ENCODE assay signal across 1 fruit fly cellular context in genomic region chrX:17850179-17850578, dm6.
TF ChIP-seq lines count a peak whose summit lies in the region.

Gene CG15814 (minus strand): TSS chrX:17850342.
Gene Spt7 (plus strand): TSS chrX:17850460.

TF ChIP-seq in whole organism, embryonic, 481 proteins besides CTCF, POLR2A, EP300 and RAD21 (continued from another document and continues in another):
- TF ChIP-seq CG9932 (GFP tag; IDR thresholded peaks at IDR 0.05; lab: Robert Waterston, UW) (peak; percentile 21; the same call in 1 of the 2 replicates), Opbp (GFP tag; IDR thresholded peaks at IDR 0.05; lab: Robert Waterston, UW; ENCODE audit: partially characterized antibody) (peak; percentile 84), CG6854 (GFP tag; optimal IDR thresholded peaks at IDR 0.05; lab: Kevin White, UChicago) (peak; percentile 1), MBD-R2 (GFP tag; IDR thresholded peaks at IDR 0.05; lab: Robert Waterston, UW) (peak; percentile 96), CG1024 (GFP tag; IDR thresholded peaks at IDR 0.05; lab: Robert Waterston, UW) (no peak), hb (GFP tag; IDR thresholded peaks at IDR 0.05; lab: Robert Waterston, UW; ENCODE audit: partially characterized antibody) (peak; percentile 66; the same call in 2 of the 3 replicates), pita (GFP tag; optimal IDR thresholded peaks at IDR 0.05; lab: Kevin White, UChicago) (no peak), CG34224 (GFP tag; IDR thresholded peaks at IDR 0.05; lab: Robert Waterston, UW; ENCODE audit: partially characterized antibody) (peak; percentile 89), sr (GFP tag; IDR thresholded peaks at IDR 0.05; lab: Robert Waterston, UW) (0 out of 3 replicates have a peak, but pooled peaks have one; percentile 9), CG12299 (tag; optimal IDR thresholded peaks at IDR 0.05; lab: Kevin White, UChicago) (peak; percentile 4), Atf6 (GFP tag; IDR thresholded peaks at IDR 0.05; lab: Robert Waterston, UW) (peak; percentile 29; the same call in 1 of the 2 replicates), btn (GFP tag; optimal IDR thresholded peaks at IDR 0.05; lab: Kevin White, UChicago) (peak; percentile 8), CG6813 (GFP tag; optimal IDR thresholded peaks at IDR 0.05; lab: Kevin White, UChicago) (no peak), dmrt11E (tag; optimal IDR thresholded peaks at IDR 0.05; lab: Kevin White, UChicago) (peak; percentile 11), slou (GFP tag; optimal IDR thresholded peaks at IDR 0.05; lab: Kevin White, UChicago) (no peak), CG7372 (GFP tag; IDR thresholded peaks at IDR 0.05; lab: Robert Waterston, UW) (0 out of 2 replicates have a peak, but pooled peaks have one; percentile 13), crp (GFP tag; optimal IDR thresholded peaks at IDR 0.05; lab: Kevin White, UChicago) (peak; percentile 70 to 95), NfI (GFP tag; optimal IDR thresholded peaks at IDR 0.05; lab: Kevin White, UChicago) (peak; percentile 34), mld (GFP tag; IDR thresholded peaks at IDR 0.05; lab: Robert Waterston, UW; ENCODE audit: partially characterized antibody) (peak; percentile 82), sens-2 (GFP tag; IDR thresholded peaks at IDR 0.05; lab: Robert Waterston, UW) (no peak), Oaz (GFP tag; IDR thresholded peaks at IDR 0.05; lab: Robert Waterston, UW) (no peak), Lpt (GFP tag; optimal IDR thresholded peaks at IDR 0.05; lab: Kevin White, UChicago) (no peak), CG4328 (GFP tag; optimal IDR thresholded peaks at IDR 0.05; lab: Kevin White, UChicago) (peak; percentile 13), Hr39 (optimal IDR thresholded peaks at IDR 0.05; lab: Kevin White, UChicago) (no peak), Sin3A (optimal IDR thresholded peaks at IDR 0.05; lab: Kevin White, UChicago) (peak; percentile 82), CG16815 (GFP tag; optimal IDR thresholded peaks at IDR 0.05; lab: Kevin White, UChicago) (no peak), pan (optimal IDR thresholded peaks at IDR 0.05; lab: Kevin White, UChicago) (no peak), pan (GFP tag; optimal IDR thresholded peaks at IDR 0.05 in 1 of 2, IDR thresholded peaks at IDR 0.05 in 1 of 2) (peak in 1 of 2 experiments; percentile 8), org-1 (GFP tag; optimal IDR thresholded peaks at IDR 0.05; lab: Kevin White, UChicago) (no peak), lbe (GFP tag; optimal IDR thresholded peaks at IDR 0.05; lab: Kevin White, UChicago) (peak; percentile 23), CG7987 (GFP tag; optimal IDR thresholded peaks at IDR 0.05; lab: Kevin White, UChicago) (peak; percentile 40), CG15269 (tag; optimal IDR thresholded peaks at IDR 0.05; lab: Kevin White, UChicago) (no peak), CG8290 (GFP tag; optimal IDR thresholded peaks at IDR 0.05; lab: Kevin White, UChicago) (peak; percentile 22), CG8290 (tag; optimal IDR thresholded peaks at IDR 0.05; lab: Kevin White, UChicago) (no peak), CrebB (tag; optimal IDR thresholded peaks at IDR 0.05; lab: Kevin White, UChicago) (peak; percentile 35), CG14050 (GFP tag; IDR thresholded peaks at IDR 0.05; lab: Robert Waterston, UW) (no peak), CG3163 (GFP tag; optimal IDR thresholded peaks at IDR 0.05; lab: Kevin White, UChicago) (peak; percentile 37), jigr1 (GFP tag; IDR thresholded peaks at IDR 0.05; lab: Robert Waterston, UW) (no peak), CG2120 (GFP tag; optimal IDR thresholded peaks at IDR 0.05; lab: Kevin White, UChicago) (peak; percentile 47), hbn (GFP tag; IDR thresholded peaks at IDR 0.05; lab: Robert Waterston, UW; ENCODE audit: partially characterized antibody) (peak; percentile 84), scrt (GFP tag; optimal IDR thresholded peaks at IDR 0.05; lab: Kevin White, UChicago) (no peak), en (GFP tag; optimal IDR thresholded peaks at IDR 0.05; lab: Kevin White, UChicago) (no peak), HLH54F (GFP tag; optimal IDR thresholded peaks at IDR 0.05; lab: Kevin White, UChicago) (peak; percentile 21), Dip2 (GFP tag; IDR thresholded peaks at IDR 0.05; lab: Robert Waterston, UW) (no peak), kni (GFP tag; optimal IDR thresholded peaks at IDR 0.05; lab: Kevin White, UChicago) (peak; percentile 42), Gsc (GFP tag; IDR thresholded peaks at IDR 0.05; lab: Robert Waterston, UW) (no peak), lmd (GFP tag; IDR thresholded peaks at IDR 0.05; lab: Robert Waterston, UW) (0 out of 2 replicates have a peak, but pooled peaks have one; percentile 5), exex (tag; optimal IDR thresholded peaks at IDR 0.05; lab: Kevin White, UChicago) (no peak), ken (GFP tag; IDR thresholded peaks at IDR 0.05; lab: Robert Waterston, UW) (no peak), repo (GFP tag; optimal IDR thresholded peaks at IDR 0.05; lab: Kevin White, UChicago) (peak; percentile 6), ap (GFP tag; IDR thresholded peaks at IDR 0.05; lab: Robert Waterston, UW) (no peak), danr (GFP tag; IDR thresholded peaks at IDR 0.05; lab: Robert Waterston, UW) (no peak), MESR4 (GFP tag; optimal IDR thresholded peaks at IDR 0.05; lab: Kevin White, UChicago) (peak; percentile 62), CG8765 (GFP tag; IDR thresholded peaks at IDR 0.05; lab: Robert Waterston, UW) (no peak), CG13624 (GFP tag; optimal IDR thresholded peaks at IDR 0.05; lab: Kevin White, UChicago) (peak; percentile 20), E2f2 (GFP tag; IDR thresholded peaks at IDR 0.05; lab: Robert Waterston, UW) (peak; percentile 58), sd (tag; optimal IDR thresholded peaks at IDR 0.05; lab: Kevin White, UChicago) (no peak), CG7556 (GFP tag; optimal IDR thresholded peaks at IDR 0.05; lab: Kevin White, UChicago) (no peak), ato (GFP tag; IDR thresholded peaks at IDR 0.05; lab: Robert Waterston, UW; ENCODE audit: partially characterized antibody) (peak; percentile 91), salm (tag; optimal IDR thresholded peaks at IDR 0.05; lab: Kevin White, UChicago) (no peak), odd (GFP tag; optimal IDR thresholded peaks at IDR 0.05; lab: Kevin White, UChicago) (peak; percentile 2), CG8478 (optimal IDR thresholded peaks at IDR 0.05; lab: Kevin White, UChicago) (no peak), CG18764 (GFP tag; optimal IDR thresholded peaks at IDR 0.05; lab: Kevin White, UChicago) (peak; percentile 15), chn (GFP tag; optimal IDR thresholded peaks at IDR 0.05; lab: Kevin White, UChicago) (peak; percentile 23), Gug (GFP tag; IDR thresholded peaks at IDR 0.05; lab: Robert Waterston, UW) (no peak), ftz-f1 (GFP tag; optimal IDR thresholded peaks at IDR 0.05; lab: Kevin White, UChicago) (peak; percentile 35), CG13775 (GFP tag; optimal IDR thresholded peaks at IDR 0.05; lab: Kevin White, UChicago) (peak; percentile 17), CG17359 (tag; optimal IDR thresholded peaks at IDR 0.05; lab: Kevin White, UChicago) (peak; percentile 26), lola (GFP tag; optimal IDR thresholded peaks at IDR 0.05; lab: Kevin White, UChicago) (no peak), CG13894 (tag; optimal IDR thresholded peaks at IDR 0.05; lab: Kevin White, UChicago) (no peak), her (GFP tag; optimal IDR thresholded peaks at IDR 0.05; lab: Kevin White, UChicago) (peak; percentile 53), CG6689 (GFP tag; IDR thresholded peaks at IDR 0.05; lab: Robert Waterston, UW) (no peak), cwo (GFP tag; optimal IDR thresholded peaks at IDR 0.05; lab: Kevin White, UChicago) (no peak), CG12236 (GFP tag; optimal IDR thresholded peaks at IDR 0.05; lab: Kevin White, UChicago) (peak; percentile 37), eve (GFP tag; optimal IDR thresholded peaks at IDR 0.05; lab: Kevin White, UChicago) (no peak), Dfd (GFP tag; optimal IDR thresholded peaks at IDR 0.05; lab: Kevin White, UChicago) (no peak), CG5245 (GFP tag; optimal IDR thresholded peaks at IDR 0.05; lab: Kevin White, UChicago) (no peak), Hr51 (GFP tag; optimal IDR thresholded peaks at IDR 0.05; lab: Kevin White, UChicago) (peak in 1 of 2 experiments; percentile 38), CG6175 (GFP tag; IDR thresholded peaks at IDR 0.05; lab: Robert Waterston, UW) (no peak), CG9727 (GFP tag; optimal IDR thresholded peaks at IDR 0.05; lab: Kevin White, UChicago) (peak; percentile 43), Ets65A (GFP tag; lab: Kevin White, UChicago) (no peak), CG17385 (GFP tag; optimal IDR thresholded peaks at IDR 0.05; lab: Kevin White, UChicago) (peak; percentile 31), bab2 (GFP tag; optimal IDR thresholded peaks at IDR 0.05; lab: Kevin White, UChicago) (peak; percentile 44), C15 (GFP tag; IDR thresholded peaks at IDR 0.05; lab: Robert Waterston, UW) (no peak), run (tag; optimal IDR thresholded peaks at IDR 0.05; lab: Kevin White, UChicago) (no peak), CG4617 (GFP tag; optimal IDR thresholded peaks at IDR 0.05; lab: Kevin White, UChicago; ENCODE audit: borderline replicate concordance) (peak; percentile 73), CG11456 (GFP tag; IDR thresholded peaks at IDR 0.05; lab: Robert Waterston, UW) (0 out of 3 replicates have a peak, but pooled peaks have one; percentile 31), CG11723 (GFP tag; optimal IDR thresholded peaks at IDR 0.05; lab: Kevin White, UChicago) (no peak), CG16863 (GFP tag; optimal IDR thresholded peaks at IDR 0.05; lab: Kevin White, UChicago) (peak; percentile 30), p53 (GFP tag; optimal IDR thresholded peaks at IDR 0.05; lab: Kevin White, UChicago) (no peak), CG18619 (GFP tag; optimal IDR thresholded peaks at IDR 0.05; lab: Kevin White, UChicago) (no peak), CG9797 (GFP tag; optimal IDR thresholded peaks at IDR 0.05; lab: Kevin White, UChicago) (peak; percentile 54), B-H2 (GFP tag; optimal IDR thresholded peaks at IDR 0.05; lab: Kevin White, UChicago) (peak; percentile 23), ci (GFP tag; IDR thresholded peaks at IDR 0.05; lab: Robert Waterston, UW) (peak; percentile 26; the same call in 1 of the 3 replicates), pzg (GFP tag; optimal IDR thresholded peaks at IDR 0.05; lab: Kevin White, UChicago) (peak; percentile 85), CG18262 (tag; optimal IDR thresholded peaks at IDR 0.05; lab: Kevin White, UChicago) (peak; percentile 6), usp (GFP tag; optimal IDR thresholded peaks at IDR 0.05; lab: Kevin White, UChicago) (no peak), bowl (GFP tag; IDR thresholded peaks at IDR 0.05; lab: Robert Waterston, UW) (0 out of 2 replicates have a peak, but pooled peaks have one; percentile 8), phol (tag; optimal IDR thresholded peaks at IDR 0.05; lab: Kevin White, UChicago) (peak; percentile 49), Doc2 (GFP tag; IDR thresholded peaks at IDR 0.05; lab: Robert Waterston, UW) (no peak), CG6791 (GFP tag; IDR thresholded peaks at IDR 0.05; lab: Robert Waterston, UW; ENCODE audit: partially characterized antibody) (peak; percentile 89), HHEX (GFP tag; optimal IDR thresholded peaks at IDR 0.05; lab: Kevin White, UChicago) (peak; percentile 30), CG18599 (GFP tag; optimal IDR thresholded peaks at IDR 0.05; lab: Kevin White, UChicago) (peak; percentile 50), CG31224 (GFP tag; IDR thresholded peaks at IDR 0.05; lab: Robert Waterston, UW) (no peak), tna (GFP tag; IDR thresholded peaks at IDR 0.05; lab: Robert Waterston, UW; ENCODE audit: partially characterized antibody) (peak; percentile 74), CG1603 (tag; optimal IDR thresholded peaks at IDR 0.05; lab: Kevin White, UChicago) (peak; percentile 78), Hsf (GFP tag; optimal IDR thresholded peaks at IDR 0.05; lab: Kevin White, UChicago) (peak; percentile 15), Rfx (GFP tag; IDR thresholded peaks at IDR 0.05; lab: Robert Waterston, UW) (peak; percentile 66), wek (GFP tag; optimal IDR thresholded peaks at IDR 0.05; lab: Kevin White, UChicago) (peak; percentile 35), CG13287 (GFP tag; IDR thresholded peaks at IDR 0.05; lab: Robert Waterston, UW; ENCODE audit: partially characterized antibody) (peak; percentile 88), Optix (GFP tag; IDR thresholded peaks at IDR 0.05; lab: Robert Waterston, UW) (no peak), jumu (GFP tag; optimal IDR thresholded peaks at IDR 0.05; lab: Kevin White, UChicago) (no peak), Myb (GFP tag; optimal IDR thresholded peaks at IDR 0.05; lab: Kevin White, UChicago) (peak; percentile 72), CG2678 (tag; optimal IDR thresholded peaks at IDR 0.05; lab: Kevin White, UChicago) (no peak), CG15696 (tag; optimal IDR thresholded peaks at IDR 0.05; lab: Kevin White, UChicago) (peak; percentile 41), slbo (GFP tag; IDR thresholded peaks at IDR 0.05; lab: Robert Waterston, UW) (0 out of 2 replicates have a peak, but pooled peaks have one; percentile 12), fd64A (GFP tag; optimal IDR thresholded peaks at IDR 0.05; lab: Kevin White, UChicago) (no peak), Dp (GFP tag; optimal IDR thresholded peaks at IDR 0.05; lab: Kevin White, UChicago) (peak; percentile 54), CoRest (tag; optimal IDR thresholded peaks at IDR 0.05; lab: Kevin White, UChicago) (peak; percentile 36), Fer1 (GFP tag; optimal IDR thresholded peaks at IDR 0.05; lab: Kevin White, UChicago) (peak; percentile 66), Mes4 (GFP tag; optimal IDR thresholded peaks at IDR 0.05; lab: Kevin White, UChicago) (no peak), YL-1 (GFP tag; optimal IDR thresholded peaks at IDR 0.05; lab: Kevin White, UChicago) (peak; percentile 78), CG17361 (GFP tag; IDR thresholded peaks at IDR 0.05; lab: Robert Waterston, UW) (0 out of 3 replicates have a peak, but pooled peaks have one; percentile 25), gcm (GFP tag; optimal IDR thresholded peaks at IDR 0.05; lab: Kevin White, UChicago) (no peak), CG4707 (GFP tag; optimal IDR thresholded peaks at IDR 0.05; lab: Kevin White, UChicago) (no peak), Doc3 (GFP tag; IDR thresholded peaks at IDR 0.05; lab: Robert Waterston, UW; ENCODE audit: partially characterized antibody) (peak; percentile 63), sens (GFP tag; lab: Kevin White, UChicago) (peak; percentile 81), zen (tag; optimal IDR thresholded peaks at IDR 0.05; lab: Kevin White, UChicago) (no peak), Poxn (GFP tag; IDR thresholded peaks at IDR 0.05; lab: Robert Waterston, UW) (no peak), Bgb (GFP tag; IDR thresholded peaks at IDR 0.05; lab: Robert Waterston, UW; ENCODE audit: partially characterized antibody) (peak; percentile 88), CG8924 (tag; optimal IDR thresholded peaks at IDR 0.05; lab: Kevin White, UChicago) (peak; percentile 49)
